Fruit fly (Drosophila melanogaster): ENCODE results near the gene Eip78C.

Gene Eip78C

dm6 chr3L:21239999-21240509 lies 13.6 kb downstream of the Eip78C start (continued):
- TF ChIP-seq Hand (GFP tag; optimal IDR thresholded peaks at IDR 0.05) (no peak), CG13123 (GFP tag; optimal IDR thresholded peaks at IDR 0.05) (no peak), CG2202 (tag; optimal IDR thresholded peaks at IDR 0.05) (no peak), inv (GFP tag; IDR thresholded peaks at IDR 0.05; ENCODE audit: partially characterized antibody) (no peak), CG6175 (GFP tag; IDR thresholded peaks at IDR 0.05) (no peak; the same call in 2 of the 3 replicates), ATbp (GFP tag; optimal IDR thresholded peaks at IDR 0.05) (peak; percentile 1), chm (GFP tag; IDR thresholded peaks at IDR 0.05) (no peak), CG2875 (GFP tag; optimal IDR thresholded peaks at IDR 0.05) (peak; percentile 29), CG1832 (GFP tag; optimal IDR thresholded peaks at IDR 0.05) (peak; percentile 43), Abd-B (GFP tag; optimal IDR thresholded peaks at IDR 0.05) (no peak), CG4360 (GFP tag; IDR thresholded peaks at IDR 0.05) (peak; percentile 51), CG32532 (GFP tag; IDR thresholded peaks at IDR 0.05) (peak; percentile 46; the same call in 1 of the 2 replicates), stwl (tag; optimal IDR thresholded peaks at IDR 0.05) (no peak), sens-2 (GFP tag; IDR thresholded peaks at IDR 0.05) (no peak), hb (GFP tag; IDR thresholded peaks at IDR 0.05; ENCODE audit: partially characterized antibody) (no peak), CG5180 (GFP tag; optimal IDR thresholded peaks at IDR 0.05) (peak; percentile 24), Xbp1 (GFP tag; optimal IDR thresholded peaks at IDR 0.05) (peak; percentile 11), CG13287 (GFP tag; IDR thresholded peaks at IDR 0.05; ENCODE audit: partially characterized antibody) (peak; percentile 71), oc (tag; optimal IDR thresholded peaks at IDR 0.05) (peak; percentile 56), odd (GFP tag; optimal IDR thresholded peaks at IDR 0.05) (peak; percentile 25), hkb (optimal IDR thresholded peaks at IDR 0.05) (no peak), hkb (GFP tag; IDR thresholded peaks at IDR 0.05) (peak; percentile 40; the same call in 1 of the 2 replicates), CG13296 (GFP tag; optimal IDR thresholded peaks at IDR 0.05) (no peak), Dbx (GFP tag; IDR thresholded peaks at IDR 0.05) (no peak; the same call in 2 of the 3 replicates), CG6765 (GFP tag; optimal IDR thresholded peaks at IDR 0.05) (no peak), sens (GFP tag) (peak; percentile 64), nerfin-2 (GFP tag; IDR thresholded peaks at IDR 0.05; ENCODE audit: partially characterized antibody) (0 out of 2 replicates have a peak, but pooled peaks have one; percentile 48), CG14014 (GFP tag; IDR thresholded peaks at IDR 0.05) (peak; percentile 10; the same call in 1 of the 2 replicates), Dll (GFP tag; IDR thresholded peaks at IDR 0.05; ENCODE audit: partially characterized antibody) (0 out of 4 replicates have a peak, but pooled peaks have one; percentile 43), Vsx1 (GFP tag; optimal IDR thresholded peaks at IDR 0.05) (peak; percentile 5), bowl (GFP tag; IDR thresholded peaks at IDR 0.05) (0 out of 2 replicates have a peak, but pooled peaks have one; percentile 14), CG12744 (GFP tag; optimal IDR thresholded peaks at IDR 0.05) (no peak), Asciz (GFP tag; optimal IDR thresholded peaks at IDR 0.05) (peak; percentile 3), yki (optimal IDR thresholded peaks at IDR 0.05) (peak; percentile 27), cad (GFP tag; optimal IDR thresholded peaks at IDR 0.05) (no peak), CG8478 (optimal IDR thresholded peaks at IDR 0.05) (peak; percentile 12), Atf6 (GFP tag; IDR thresholded peaks at IDR 0.05) (0 out of 2 replicates have a peak, but pooled peaks have one; percentile 28), org-1 (GFP tag; optimal IDR thresholded peaks at IDR 0.05) (no peak), CG15601 (tag; optimal IDR thresholded peaks at IDR 0.05) (no peak), Xrp1 (GFP tag; IDR thresholded peaks at IDR 0.05) (no peak), CG15514 (GFP tag; optimal IDR thresholded peaks at IDR 0.05) (peak; percentile 22), Bgb (GFP tag; IDR thresholded peaks at IDR 0.05; ENCODE audit: partially characterized antibody) (peak; percentile 52; the same call in 1 of the 2 replicates), Lpt (GFP tag; optimal IDR thresholded peaks at IDR 0.05) (no peak), Drgx (GFP tag; IDR thresholded peaks at IDR 0.05) (peak; percentile 33; the same call in 1 of the 2 replicates), HLHmδ (GFP tag; optimal IDR thresholded peaks at IDR 0.05) (peak; percentile 4), CG14050 (GFP tag; IDR thresholded peaks at IDR 0.05) (no peak), CG32772 (GFP tag; IDR thresholded peaks at IDR 0.05) (no peak), CkIIα-i1 (GFP tag; IDR thresholded peaks at IDR 0.05) (no peak), CG10565 (GFP tag; optimal IDR thresholded peaks at IDR 0.05) (no peak), CG6854 (GFP tag; optimal IDR thresholded peaks at IDR 0.05) (no peak)

Measured in whole organism, embryonic.